Worm (Caenorhabditis elegans): Measurements from ENCODE around the gene F46F3.3.

- TF ChIP-seq unc-62 (GFP tag; optimal IDR thresholded peaks at IDR 0.05) = no peak
- TF ChIP-seq lsy-2 (tag; optimal IDR thresholded peaks at IDR 0.05) = no peak
- no peak for TF ChIP-seq elt-1 (tag; optimal IDR thresholded peaks at IDR 0.05; ENCODE audit: borderline replicate concordance, insufficient read depth)
- TF ChIP-seq bed-3 (GFP tag; optimal IDR thresholded peaks at IDR 0.05) = no peak
Measured at ce11 chrV:11664875-11665384, 2.3 kb upstream of the F46F3.3 start, which contains the start of gene ceh-27.

All from whole organism, mixed stage, embryonic.